Worm (Caenorhabditis elegans) whole organism, midembryonic: Measurements from ENCODE around the gene str-28.

Source experiments
- flt-1 ChIP-seq: fragments of 200-800 bp; sonication (Bioruptor generic); IDR thresholded peaks from 2 replicates; pipeline ENCODE4 v1.3.6; 2022; ENCODE audit warnings: missing genetic modification characterization, missing compliant biosample characterization
- med-1 ChIP-seq: sonication (generic microtip); optimal IDR thresholded peaks from 2 replicates; lab custom pipeline; 2017; ENCODE audit warnings: missing genetic modification characterization, mild to moderate bottlenecking, missing compliant biosample characterization, antibody characterized with exemption, missing genetic modification reagents; ENCODE audit not compliant: insufficient read depth

DNA sequence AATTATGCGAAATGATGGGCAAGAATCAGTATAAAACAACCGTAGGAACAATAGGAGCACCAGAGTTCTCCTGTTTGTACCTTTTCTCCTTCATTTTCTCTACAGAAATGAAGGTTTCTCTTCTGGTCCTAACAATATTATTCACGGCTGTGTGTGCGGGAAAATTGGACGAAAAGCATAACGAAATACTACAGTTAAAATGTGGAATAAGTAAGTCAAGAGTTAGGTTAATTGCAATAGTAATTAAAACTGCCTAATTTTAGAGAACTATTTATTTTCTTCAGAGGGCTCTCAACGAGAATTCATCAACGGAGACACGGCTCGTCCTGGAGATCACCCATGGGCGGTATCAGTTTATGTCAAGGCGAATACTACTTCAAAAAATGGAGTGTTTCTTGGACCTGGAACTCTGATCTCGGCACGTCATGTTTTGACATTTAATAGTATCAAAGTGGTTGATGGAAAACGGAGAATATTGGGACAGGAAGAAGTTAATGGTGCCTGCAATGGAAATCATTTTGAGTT, 23.4 kb downstream of the str-28 start, which contains the start of gene try-12:
- TF ChIP-seq flt-1 (GFP tag; lab: Robert Waterston, UW) (no peak), med-1 (GFP tag; lab: Kevin White, UChicago) (no peak)
